Worm (Caenorhabditis elegans) whole organism, L1 larva: Measurements from ENCODE around the gene F14F9.6.
A peak's percentile ranks its signal among the peaks of the same experiment; 100 is the strongest.

Experiments used
- C04F5.9 ChIP-seq: sonication (generic microtip); optimal IDR thresholded peaks from 2 replicates; lab custom pipeline; 2016; ENCODE audit warnings: missing genetic modification characterization, missing compliant biosample characterization
- C34B4.2 ChIP-seq: sonication (generic microtip); optimal IDR thresholded peaks from 2 replicates; lab custom pipeline; 2017; ENCODE audit warnings: mild to moderate bottlenecking, missing genetic modification characterization, missing compliant biosample characterization
- alr-1 ChIP-seq: fragments of 200-800 bp; sonication (Bioruptor generic); optimal IDR thresholded peaks from 2 replicates; lab custom pipeline; 2018; ENCODE audit warnings: borderline replicate concordance, mild to moderate bottlenecking, missing genetic modification characterization, missing compliant biosample characterization
- ceh-8 ChIP-seq: fragments of 200-800 bp; sonication (Bioruptor generic); optimal IDR thresholded peaks from 2 replicates; lab custom pipeline; 2018; ENCODE audit warnings: mild to moderate bottlenecking, missing genetic modification characterization, moderate library complexity, missing compliant biosample characterization
- ceh-90 ChIP-seq: sonication (generic microtip); optimal IDR thresholded peaks from 2 replicates; lab custom pipeline; 2016; ENCODE audit warnings: missing genetic modification characterization, missing compliant biosample characterization
- efl-1 ChIP-seq, 4 experiments: fragments of 150-350 bp; optimal IDR thresholded peaks in 3 of 4; peaks in 1 of 4; 1 replicate in 1 of 4; 2 replicates in 3 of 4; lab custom pipeline; 2014; ENCODE audit warnings: missing biosample characterization in 2 of 4, missing genetic modification characterization in 2 of 4, missing genetic modification reagents in 2 of 4
- efl-3 ChIP-seq: fragments of 200-800 bp; sonication (Bioruptor generic); optimal IDR thresholded peaks from 2 replicates; lab custom pipeline; 2018; ENCODE audit warnings: mild to moderate bottlenecking, missing genetic modification characterization, missing compliant biosample characterization
- egl-27 ChIP-seq, 2 experiments: fragments of 150-350 bp in 1 of 2; sonication (generic microtip); optimal IDR thresholded peaks; 3 replicates each; lab custom pipeline; 2017 to 2018; ENCODE audit warnings: missing biosample characterization in 2 of 2, missing genetic modification characterization in 2 of 2, missing genetic modification reagents in 2 of 2
- elt-2 ChIP-seq: sonication (generic microtip); optimal IDR thresholded peaks from 2 replicates; lab custom pipeline; 2016; ENCODE audit warnings: missing genetic modification characterization, mild to moderate bottlenecking, inconsistent platforms, missing compliant biosample characterization, missing genetic modification reagents
- fkh-8 ChIP-seq: sonication (generic microtip); optimal IDR thresholded peaks from 2 replicates; lab custom pipeline; 2016; ENCODE audit warnings: mild to moderate bottlenecking, missing genetic modification characterization, missing compliant biosample characterization
- hpl-2 ChIP-seq: fragments of 150-350 bp; optimal IDR thresholded peaks from 2 replicates; lab custom pipeline; 2014; ENCODE audit warnings: missing biosample characterization, missing genetic modification reagents, missing genetic modification characterization
- irx-1 ChIP-seq: sonication (generic microtip); optimal IDR thresholded peaks from 2 replicates; lab custom pipeline; 2016; ENCODE audit warnings: missing genetic modification characterization, missing compliant biosample characterization
- lin-15B ChIP-seq: fragments of 150-350 bp; sonication (generic microtip); optimal IDR thresholded peaks from 3 replicates; lab custom pipeline; 2014; ENCODE audit warnings: missing biosample characterization, missing genetic modification characterization
- mdl-1 ChIP-seq, 2 experiments: fragments of 150-350 bp; optimal IDR thresholded peaks; 2 replicates each; lab custom pipeline; 2014 to 2017; ENCODE audit warnings: missing biosample characterization in 2 of 2, missing genetic modification characterization in 2 of 2, inconsistent platforms in 1 of 2
- mep-1 ChIP-seq: fragments of 150-350 bp; optimal IDR thresholded peaks from 2 replicates; lab custom pipeline; 2014; ENCODE audit warnings: missing biosample characterization, missing genetic modification characterization
- nhr-12 ChIP-seq: sonication (generic microtip); optimal IDR thresholded peaks from 2 replicates; lab custom pipeline; 2017; ENCODE audit warnings: missing biosample characterization, missing genetic modification characterization
- nhr-19 ChIP-seq: fragments of 200-800 bp; sonication (Bioruptor generic); conservative IDR thresholded peaks from 2 replicates; pipeline ENCODE4 v1.3.6; 2022; ENCODE audit warnings: missing genetic modification characterization, missing compliant biosample characterization
- nhr-77 ChIP-seq: fragments of 150-350 bp; optimal IDR thresholded peaks from 2 replicates; lab custom pipeline; 2014; ENCODE audit warnings: missing biosample characterization, missing genetic modification characterization
- nhr-85 ChIP-seq: sonication (generic microtip); peaks from one replicate; lab custom pipeline; 2016; ENCODE audit warnings: missing genetic modification characterization, inconsistent platforms, missing compliant biosample characterization
- nhr-90 ChIP-seq: sonication (generic microtip); optimal IDR thresholded peaks from 2 replicates; lab custom pipeline; 2016; ENCODE audit warnings: mild to moderate bottlenecking, missing genetic modification characterization, missing compliant biosample characterization; ENCODE audit not compliant: poor library complexity
- skn-1 ChIP-seq: fragments of 150-350 bp; optimal IDR thresholded peaks from 2 replicates; lab custom pipeline; 2014; ENCODE audit warnings: missing biosample characterization, missing genetic modification characterization
- snu-23 ChIP-seq: sonication (generic microtip); optimal IDR thresholded peaks from 2 replicates; lab custom pipeline; 2016; ENCODE audit warnings: missing genetic modification characterization, missing compliant biosample characterization
- tbx-2 ChIP-seq: sonication (generic microtip); optimal IDR thresholded peaks from 2 replicates; lab custom pipeline; 2016; ENCODE audit warnings: missing genetic modification characterization, missing compliant biosample characterization

The F14F9.6 gene

DNA sequence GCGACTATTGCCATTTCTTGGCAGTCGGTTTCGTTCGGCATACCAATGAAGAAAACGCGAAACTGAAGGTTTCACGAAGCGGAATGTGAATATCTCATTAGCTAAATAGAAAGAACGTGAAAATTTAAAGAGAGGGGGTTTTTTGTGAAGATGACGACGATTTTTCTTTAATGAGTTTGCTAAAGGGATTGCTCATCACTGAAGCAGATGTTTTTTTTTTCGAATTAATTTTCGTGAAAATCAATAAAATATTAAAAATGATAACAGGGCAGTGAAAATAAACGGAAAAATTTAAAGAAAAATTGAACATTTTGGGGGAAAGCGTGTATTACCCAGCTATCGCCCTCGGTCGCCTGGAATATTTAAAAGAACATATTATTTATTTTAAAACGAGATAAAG lies 38.5 kb downstream of the F14F9.6 start, which contains the start of gene srab-3:
TSS of gene srab-3 (minus strand) at position 101 of the 400 bp plus-strand sequence.
- TF ChIP-seq egl-27 (tag; optimal IDR thresholded peaks at IDR 0.05; lab: Kevin White, UChicago), result no peak
- TF ChIP-seq fkh-8 (tag; lab: Kevin White, UChicago), result peak; percentile 28
- TF ChIP-seq elt-2 (tag; lab: Kevin White, UChicago), result no peak
- TF ChIP-seq ceh-90, result no peak
- TF ChIP-seq C34B4.2 (tag; lab: Kevin White, UChicago), result no peak
- TF ChIP-seq, all 84 proteins: peak for 1

DNA sequence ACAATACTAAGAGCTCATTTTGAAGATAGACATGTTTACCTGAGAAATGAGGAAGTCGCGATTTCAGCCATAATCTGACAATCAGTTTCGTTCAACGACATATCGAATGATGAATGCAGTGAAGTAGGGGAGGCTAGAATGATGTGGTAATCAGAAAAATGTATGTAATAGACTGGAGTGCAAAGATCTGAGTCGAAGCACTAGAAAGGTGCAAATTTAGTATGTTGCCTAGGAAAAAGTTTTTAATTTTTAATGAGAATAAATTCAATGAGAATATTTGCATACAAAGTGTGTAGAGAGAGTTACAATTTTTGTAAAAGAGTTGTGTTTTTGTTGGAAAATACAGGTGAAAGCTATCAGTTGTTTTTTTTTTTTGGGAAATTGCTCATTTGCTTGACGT lies 41.4 kb downstream of the F14F9.6 start, which contains the start of gene srab-2:
TSS of gene srab-2 (minus strand) at position 101 of the 400 bp plus-strand sequence.
- TF ChIP-seq C34B4.2 (tag; lab: Kevin White, UChicago) (no peak), snu-23 (GFP tag; lab: Kevin White, UChicago) (no peak), mdl-1 (tag; optimal IDR thresholded peaks at IDR 0.05; lab: Kevin White, UChicago) (no peak), fkh-8 (tag; lab: Kevin White, UChicago) (no peak), lin-15B (tag; lab: Kevin White, UChicago) (no peak)

ce11 chrV:5102017-5102416 lies 44.3 kb downstream of the F14F9.6 start, which contains the start of gene srab-1:
srab-1 (minus strand) TSS chrV:5102117.
- TF ChIP-seq hpl-2 (GFP tag; lab: Kevin White, UChicago) (no peak), alr-1 (tag; lab: Kevin White, UChicago) (no peak), mdl-1 (tag; optimal IDR thresholded peaks at IDR 0.05; lab: Kevin White, UChicago) (no peak), C34B4.2 (tag; lab: Kevin White, UChicago) (no peak), nhr-90 (tag; lab: Kevin White, UChicago) (no peak), C04F5.9 (tag; lab: Kevin White, UChicago) (no peak), nhr-19 (GFP tag; lab: Robert Waterston, UW) (no peak), irx-1 (tag; lab: Kevin White, UChicago) (no peak), fkh-8 (tag; lab: Kevin White, UChicago) (no peak), skn-1 (no peak), nhr-12 (tag; lab: Kevin White, UChicago) (no peak)

DNA sequence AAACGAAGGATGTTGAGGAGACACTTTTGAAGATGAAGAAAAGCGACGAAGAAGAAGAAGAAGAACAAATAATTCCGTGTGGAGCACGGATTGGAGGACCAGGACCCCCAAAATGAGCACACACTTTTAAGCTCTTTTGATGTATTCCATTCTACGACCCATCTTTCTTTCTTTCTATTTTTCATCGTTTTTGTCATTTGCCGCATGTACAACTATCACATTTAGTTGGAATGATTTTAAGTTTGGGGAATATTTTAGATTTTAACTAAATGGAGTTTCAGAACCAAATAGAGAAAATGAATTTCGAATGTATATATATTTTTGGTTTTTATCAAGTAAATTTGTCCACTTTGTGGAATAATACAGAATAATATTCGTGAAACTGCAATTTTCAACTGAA lies 47.4 kb downstream of the F14F9.6 start, which contains the start of gene unc-46:
TSS of gene unc-46 (minus strand) at position 101 of the 400 bp plus-strand sequence.
- TF ChIP-seq nhr-77, result no peak
- no peak for TF ChIP-seq efl-1 (optimal IDR thresholded peaks at IDR 0.05; lab: Kevin White, UChicago)
- peak in 1 of 2 experiments; percentile 72 for TF ChIP-seq efl-1 (GFP tag; optimal IDR thresholded peaks at IDR 0.05 in 1 of 2; lab: Kevin White, UChicago)
- no peak for TF ChIP-seq efl-3 (GFP tag; lab: Kevin White, UChicago)

DNA sequence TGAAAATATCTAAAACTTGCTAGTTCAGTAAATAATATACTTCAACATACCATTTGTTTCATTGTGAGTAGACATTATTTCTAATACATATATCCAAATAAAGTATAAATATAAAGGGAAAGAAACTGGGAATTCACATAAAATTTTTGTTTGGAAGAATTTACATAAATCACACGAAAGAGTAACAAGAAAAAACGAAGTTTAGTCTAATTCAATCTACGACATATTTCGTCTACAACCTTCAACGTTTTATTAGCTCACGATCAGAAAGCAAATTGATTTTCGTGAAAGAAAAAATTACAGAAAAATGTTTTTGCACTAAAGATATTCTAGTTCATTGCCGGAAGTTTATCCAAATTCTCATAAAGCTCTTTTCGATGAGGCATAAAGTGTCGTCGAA lies 49.3 kb downstream of the F14F9.6 start, which contains the start of gene C04F5.2:
TSS of gene C04F5.2 (minus strand) at position 101 of the 400 bp plus-strand sequence.
- no peak for TF ChIP-seq mep-1 (tag; lab: Kevin White, UChicago)
- TF ChIP-seq tbx-2 (tag; lab: Kevin White, UChicago), result no peak
- TF ChIP-seq ceh-8 (GFP tag; lab: Kevin White, UChicago), result no peak
- no peak for TF ChIP-seq nhr-85 (tag; lab: Kevin White, UChicago)
- TF ChIP-seq, all 84 proteins: peak for 0
